Fruit fly (Drosophila melanogaster): Measurements from ENCODE around the gene CG42729.

DNA sequence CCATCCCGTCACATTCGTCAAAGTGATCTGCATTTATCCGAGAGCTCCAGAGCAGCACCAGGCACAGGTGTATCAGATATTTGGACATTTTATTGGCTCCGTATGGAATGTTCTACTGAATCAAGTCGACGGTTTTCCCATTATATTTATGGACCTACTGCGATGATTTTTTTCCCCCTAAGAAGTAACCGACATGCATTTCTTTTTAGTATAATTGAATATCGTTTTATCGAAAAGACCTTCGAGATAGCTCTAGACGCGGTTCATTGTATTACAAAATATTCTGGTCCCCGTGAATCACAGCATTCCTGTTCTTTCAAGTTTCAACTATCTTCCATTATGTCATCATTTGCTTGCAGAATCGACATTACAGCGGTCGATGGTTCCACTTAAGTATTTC lies 1.8 kb upstream of the CG42729 start, which contains the start of gene obst-H:
- TF ChIP-seq rn (GFP tag; IDR thresholded peaks at IDR 0.05) = no peak
- no peak for TF ChIP-seq CG10348 (GFP tag; IDR thresholded peaks at IDR 0.05)
- no peak for TF ChIP-seq Ets98B (GFP tag; IDR thresholded peaks at IDR 0.05)
- TF ChIP-seq D1 (tag; optimal IDR thresholded peaks at IDR 0.05) = no peak
- no peak for TF ChIP-seq Snoo (tag; optimal IDR thresholded peaks at IDR 0.05)
- TF ChIP-seq CG17806 (tag; optimal IDR thresholded peaks at IDR 0.05) = no peak

All from whole organism, pupa.